Worm (Caenorhabditis elegans): Measurements from ENCODE around the gene F54H12.5.

- TF ChIP-seq unc-62 (GFP tag; optimal IDR thresholded peaks at IDR 0.05) (no peak), nhr-237 (tag; optimal IDR thresholded peaks at IDR 0.05) (no peak), ceh-82 (tag; optimal IDR thresholded peaks at IDR 0.05) (no peak)
These were observed 19.7 kb downstream of the F54H12.5 start, which contains the start of gene C29E4.15 for ce11 chrIII:7952077-7952765.

Measured in whole organism, L2 larva.